Worm (Caenorhabditis elegans) whole organism, late embryonic: Measurements from ENCODE around the gene msp-56.

Experiments used
- C08G9.2 ChIP-seq: sonication (generic microtip); optimal IDR thresholded peaks from 2 replicates; lab custom pipeline; 2016; ENCODE audit warnings: mild to moderate bottlenecking, missing genetic modification characterization, moderate library complexity, missing compliant biosample characterization
- C38D4.7 ChIP-seq: fragments of 200-800 bp; sonication (Bioruptor generic); optimal IDR thresholded peaks from 2 replicates; lab custom pipeline; 2018; ENCODE audit warnings: mild to moderate bottlenecking, missing genetic modification characterization, moderate library complexity, missing compliant biosample characterization
- F13H6.1 ChIP-seq: sonication (generic microtip); optimal IDR thresholded peaks from 2 replicates; lab custom pipeline; 2016; ENCODE audit warnings: missing genetic modification characterization, missing compliant biosample characterization
- K02D7.2 ChIP-seq: sonication (generic microtip); optimal IDR thresholded peaks from 2 replicates; lab custom pipeline; 2017; ENCODE audit warnings: mild to moderate bottlenecking, missing genetic modification characterization, missing compliant biosample characterization
- K09A11.1 ChIP-seq: sonication (generic microtip); optimal IDR thresholded peaks from 2 replicates; lab custom pipeline; 2017; ENCODE audit warnings: antibody characterized with exemption, mild to moderate bottlenecking, missing genetic modification characterization, missing compliant biosample characterization; ENCODE audit not compliant: insufficient read depth
- ceh-14 ChIP-seq: sonication (generic microtip); optimal IDR thresholded peaks from 2 replicates; lab custom pipeline; 2016; ENCODE audit warnings: missing genotype, missing genetic modification characterization, missing compliant biosample characterization
- ceh-18 ChIP-seq: sonication (generic microtip); optimal IDR thresholded peaks from 2 replicates; lab custom pipeline; 2016; ENCODE audit warnings: missing genetic modification characterization, missing compliant biosample characterization
- ceh-19 ChIP-seq: fragments of 200-800 bp; sonication (Bioruptor generic); optimal IDR thresholded peaks from 2 replicates; lab custom pipeline; 2018; ENCODE audit warnings: mild to moderate bottlenecking, missing genetic modification characterization, missing compliant biosample characterization
- ceh-24 ChIP-seq: sonication (generic microtip); optimal IDR thresholded peaks from 2 replicates; lab custom pipeline; 2016; ENCODE audit warnings: mild to moderate bottlenecking, missing genetic modification characterization, missing compliant biosample characterization
- ceh-31 ChIP-seq: sonication (generic microtip); optimal IDR thresholded peaks from 2 replicates; lab custom pipeline; 2016; ENCODE audit warnings: missing genetic modification characterization, missing compliant biosample characterization
- ceh-34 ChIP-seq: sonication (generic microtip); optimal IDR thresholded peaks from 2 replicates; lab custom pipeline; 2016; ENCODE audit warnings: mild to moderate bottlenecking, missing genetic modification characterization, missing compliant biosample characterization
- ceh-45 ChIP-seq: fragments of 200-800 bp; sonication (Bioruptor generic); IDR thresholded peaks from 2 replicates; pipeline ENCODE4 v1.3.6; 2022; ENCODE audit warnings: missing genetic modification reagents, missing genetic modification characterization, missing compliant biosample characterization
- ceh-6 ChIP-seq: fragments of 200-800 bp; sonication (Bioruptor generic); optimal IDR thresholded peaks from 2 replicates; lab custom pipeline; 2018; ENCODE audit warnings: mild to moderate bottlenecking, missing genetic modification characterization, missing compliant biosample characterization
- dve-1 ChIP-seq: sonication (generic microtip); optimal IDR thresholded peaks from 2 replicates; lab custom pipeline; 2017; ENCODE audit warnings: antibody characterized with exemption, mild to moderate bottlenecking, missing genetic modification characterization, missing compliant biosample characterization
- elt-4 ChIP-seq: sonication (generic microtip); optimal IDR thresholded peaks from 2 replicates; lab custom pipeline; 2016; ENCODE audit warnings: missing genetic modification characterization, missing compliant biosample characterization
- fax-1 ChIP-seq: sonication (generic microtip); optimal IDR thresholded peaks from 2 replicates; lab custom pipeline; 2016; ENCODE audit warnings: missing genotype, missing genetic modification characterization, missing compliant biosample characterization
- hlh-13 ChIP-seq: fragments of 200-800 bp; sonication (Bioruptor generic); optimal IDR thresholded peaks from 2 replicates; lab custom pipeline; 2018; ENCODE audit warnings: mild to moderate bottlenecking, missing genetic modification characterization, missing compliant biosample characterization
- lim-6 ChIP-seq: sonication (generic microtip); optimal IDR thresholded peaks from 2 replicates; lab custom pipeline; 2016; ENCODE audit warnings: missing genetic modification characterization, missing compliant biosample characterization
- lin-11 ChIP-seq: fragments of 200-800 bp; sonication (Bioruptor generic); optimal IDR thresholded peaks from 2 replicates; lab custom pipeline; 2018; ENCODE audit warnings: mild to moderate bottlenecking, missing genetic modification characterization, missing compliant biosample characterization
- madf-2 ChIP-seq: sonication (generic microtip); optimal IDR thresholded peaks from 2 replicates; lab custom pipeline; 2017; ENCODE audit warnings: missing genetic modification characterization, missing compliant biosample characterization
- mec-3 ChIP-seq: sonication (generic microtip); optimal IDR thresholded peaks from 2 replicates; lab custom pipeline; 2016; ENCODE audit warnings: borderline replicate concordance, missing genetic modification characterization, missing compliant biosample characterization
- nfya-1 ChIP-seq: sonication (generic microtip); optimal IDR thresholded peaks from 2 replicates; lab custom pipeline; 2017; ENCODE audit warnings: missing genetic modification characterization, mild to moderate bottlenecking, missing compliant biosample characterization, antibody characterized with exemption, moderate library complexity
- nhr-232 ChIP-seq: sonication (generic microtip); optimal IDR thresholded peaks from 2 replicates; lab custom pipeline; 2016; ENCODE audit warnings: missing genetic modification characterization, missing compliant biosample characterization
- pag-3 ChIP-seq: sonication (generic microtip); optimal IDR thresholded peaks from 2 replicates; lab custom pipeline; 2016; ENCODE audit warnings: missing compliant biosample characterization, missing genetic modification characterization, borderline replicate concordance
- pax-1 ChIP-seq: fragments of 150-350 bp; optimal IDR thresholded peaks from 2 replicates; lab custom pipeline; 2014; ENCODE audit warnings: missing biosample characterization, missing genetic modification characterization
- pha-2 ChIP-seq: sonication (generic microtip); optimal IDR thresholded peaks from 2 replicates; lab custom pipeline; 2017; ENCODE audit warnings: mild to moderate bottlenecking, missing genetic modification characterization, missing compliant biosample characterization
- pha-4 ChIP-seq: fragments of 150-350 bp; optimal IDR thresholded peaks from 2 replicates; lab custom pipeline; 2018; ENCODE audit warnings: missing biosample characterization, missing genetic modification reagents, missing genetic modification characterization
- pqm-1 ChIP-seq: sonication (generic microtip); optimal IDR thresholded peaks from 2 replicates; lab custom pipeline; 2016; ENCODE audit warnings: missing genetic modification characterization, missing compliant biosample characterization
- ref-2 ChIP-seq: sonication (generic microtip); optimal IDR thresholded peaks from 2 replicates; lab custom pipeline; 2016; ENCODE audit warnings: missing genetic modification characterization, missing compliant biosample characterization
- sox-2 ChIP-seq: fragments of 200-800 bp; sonication (Bioruptor generic); IDR thresholded peaks from 2 replicates; pipeline ENCODE4 v1.3.6; 2022; ENCODE audit warnings: missing genetic modification reagents, missing genetic modification characterization, missing compliant biosample characterization
- syd-9 ChIP-seq: sonication (generic microtip); optimal IDR thresholded peaks from 2 replicates; lab custom pipeline; 2016; ENCODE audit warnings: mild to moderate bottlenecking, missing genetic modification characterization, moderate library complexity, missing compliant biosample characterization
- tbx-2 ChIP-seq: sonication (generic microtip); optimal IDR thresholded peaks from 2 replicates; lab custom pipeline; 2016; ENCODE audit warnings: missing genetic modification characterization, missing compliant biosample characterization
- ttx-3 ChIP-seq: sonication (generic microtip); optimal IDR thresholded peaks from 2 replicates; lab custom pipeline; 2016; ENCODE audit warnings: missing genetic modification reagents, missing genetic modification characterization, missing compliant biosample characterization
- unc-3 ChIP-seq, 2 experiments: fragments of 200-800 bp in 1 of 2; sonication (Bioruptor generic) in 1 of 2; sonication (generic microtip) in 1 of 2; conservative IDR thresholded peaks in 1 of 2; optimal IDR thresholded peaks in 1 of 2; 2 replicates each; pipeline versions ENCODE4 v1.3.6 to Lab custom; 2016 to 2022; ENCODE audit warnings: missing compliant biosample characterization in 2 of 2, missing genetic modification characterization in 2 of 2, missing genetic modification reagents in 1 of 2
- unc-42 ChIP-seq: sonication (generic microtip); optimal IDR thresholded peaks from 2 replicates; lab custom pipeline; 2016; ENCODE audit warnings: missing genotype, missing genetic modification characterization, missing compliant biosample characterization
- unc-55 ChIP-seq: sonication (generic microtip); optimal IDR thresholded peaks from 2 replicates; lab custom pipeline; 2017; ENCODE audit warnings: missing biosample characterization, missing genetic modification reagents, missing genetic modification characterization
- zip-5 ChIP-seq: sonication (generic microtip); optimal IDR thresholded peaks from 2 replicates; lab custom pipeline; 2016; ENCODE audit warnings: missing genetic modification characterization, missing compliant biosample characterization

Gene msp-56

ce11 chrIV:9884257-9884656 lies 42.9 kb downstream of the msp-56 start, which contains the start of the genes prp-18 and mccc-1:
Gene prp-18 (minus strand): TSS chrIV:9884383.
Gene mccc-1 (plus strand): TSS chrIV:9884570.
- no peak for TF ChIP-seq ceh-18 (tag; lab: Kevin White, UChicago)
- no peak for TF ChIP-seq C38D4.7 (GFP tag; lab: Kevin White, UChicago)
- peak; percentile 16 for TF ChIP-seq nfya-1 (tag; lab: Kevin White, UChicago)
- TF ChIP-seq tbx-2 (tag; lab: Kevin White, UChicago) = no peak
- TF ChIP-seq unc-3 (GFP tag; conservative IDR thresholded peaks at IDR 0.05; lab: Robert Waterston, UW) = no peak
- no peak for TF ChIP-seq unc-3 (tag; optimal IDR thresholded peaks at IDR 0.05; lab: Kevin White, UChicago)
- TF ChIP-seq hlh-13 (GFP tag; lab: Kevin White, UChicago) = no peak
- TF ChIP-seq ceh-24 (tag; lab: Kevin White, UChicago) = no peak
- TF ChIP-seq madf-2 (tag; lab: Kevin White, UChicago) = no peak
- TF ChIP-seq nhr-232 = no peak
- peak; percentile 2 for TF ChIP-seq dve-1 (tag; lab: Kevin White, UChicago)
- TF ChIP-seq ceh-19 (GFP tag; lab: Kevin White, UChicago) = no peak
- TF ChIP-seq F13H6.1 = no peak
- TF ChIP-seq ceh-45 = no peak
- no peak for TF ChIP-seq ceh-6 (GFP tag; lab: Kevin White, UChicago)
- no peak for TF ChIP-seq C08G9.2 (tag; lab: Kevin White, UChicago)
- TF ChIP-seq elt-4 (tag; lab: Kevin White, UChicago) = no peak
- no peak for TF ChIP-seq ceh-34 (tag; lab: Kevin White, UChicago)
- peak; percentile 44 for TF ChIP-seq ceh-31
- TF ChIP-seq unc-42 (tag; lab: Kevin White, UChicago) = peak; percentile 86
- TF ChIP-seq ttx-3 (tag; lab: Kevin White, UChicago) = no peak
- TF ChIP-seq unc-55 (GFP tag; lab: Kevin White, UChicago) = peak; percentile 28
- TF ChIP-seq ceh-14 (tag; lab: Kevin White, UChicago) = no peak
- TF ChIP-seq syd-9 (tag; lab: Kevin White, UChicago) = no peak
- TF ChIP-seq sox-2 = no peak
- no peak for TF ChIP-seq fax-1 (tag; lab: Kevin White, UChicago)
- TF ChIP-seq K09A11.1 (tag; lab: Kevin White, UChicago) = no peak

- TF ChIP-seq ceh-45 (no peak), lim-6 (tag; lab: Kevin White, UChicago) (no peak), lin-11 (no peak), ceh-14 (tag; lab: Kevin White, UChicago) (no peak), pax-1 (no peak), nfya-1 (tag; lab: Kevin White, UChicago) (no peak), pha-4 (tag; lab: Kevin White, UChicago) (no peak), K02D7.2 (tag; lab: Kevin White, UChicago) (no peak), ceh-18 (tag; lab: Kevin White, UChicago) (no peak), tbx-2 (tag; lab: Kevin White, UChicago) (no peak), F13H6.1 (no peak), unc-42 (tag; lab: Kevin White, UChicago) (no peak), unc-3 (GFP tag; conservative IDR thresholded peaks at IDR 0.05; lab: Robert Waterston, UW) (no peak), unc-3 (tag; optimal IDR thresholded peaks at IDR 0.05; lab: Kevin White, UChicago) (no peak), mec-3 (tag; lab: Kevin White, UChicago) (no peak), ref-2 (tag; lab: Kevin White, UChicago) (no peak), pag-3 (tag; lab: Kevin White, UChicago) (no peak), hlh-13 (GFP tag; lab: Kevin White, UChicago) (no peak), zip-5 (tag; lab: Kevin White, UChicago) (no peak), pqm-1 (tag; lab: Kevin White, UChicago) (no peak), pha-2 (tag; lab: Kevin White, UChicago) (no peak)
These were observed 48.5 kb downstream of the msp-56 start, which contains the start of gene ttbk-3 for ce11 chrIV:9889857-9890256. Gene ttbk-3 (minus strand): TSS chrIV:9889957.
